Fruit fly (Drosophila melanogaster) whole organism, wandering third instar larva: Measurements from ENCODE around the gene CG15533.
A peak's percentile ranks its signal among the peaks of the same experiment; 100 is the strongest.

Experiments
- N ChIP-seq: fragments of >200 bp; optimal IDR thresholded peaks from 2 replicates; lab custom pipeline; 2018; ENCODE audit warnings: missing biosample characterization, missing external identifiers, missing genetic modification characterization
- Rel ChIP-seq, 2 experiments: fragments of 200-800 bp; sonication (Bioruptor generic) in 1 of 2; optimal IDR thresholded peaks; 2 replicates in 1 of 2; 3 replicates in 1 of 2; lab custom pipeline; 2016 to 2019; ENCODE audit warnings: mild to moderate bottlenecking in 2 of 2, missing biosample characterization in 2 of 2, missing genetic modification characterization in 2 of 2, moderate library complexity in 1 of 2
- psq ChIP-seq: fragments of 200-800 bp; sonication (Bioruptor generic); optimal IDR thresholded peaks from 3 replicates; lab custom pipeline; 2017; ENCODE audit warnings: missing biosample characterization, mild to moderate bottlenecking, missing genetic modification characterization, moderate library complexity
- tai ChIP-seq: sonication (Bioruptor generic); optimal IDR thresholded peaks from 2 replicates; lab custom pipeline; 2016; ENCODE audit warnings: missing biosample characterization, missing genetic modification characterization
- usp ChIP-seq: fragments of >200 bp; optimal IDR thresholded peaks from 2 replicates; lab custom pipeline; 2017; ENCODE audit warnings: missing biosample characterization, missing genetic modification characterization

DNA sequence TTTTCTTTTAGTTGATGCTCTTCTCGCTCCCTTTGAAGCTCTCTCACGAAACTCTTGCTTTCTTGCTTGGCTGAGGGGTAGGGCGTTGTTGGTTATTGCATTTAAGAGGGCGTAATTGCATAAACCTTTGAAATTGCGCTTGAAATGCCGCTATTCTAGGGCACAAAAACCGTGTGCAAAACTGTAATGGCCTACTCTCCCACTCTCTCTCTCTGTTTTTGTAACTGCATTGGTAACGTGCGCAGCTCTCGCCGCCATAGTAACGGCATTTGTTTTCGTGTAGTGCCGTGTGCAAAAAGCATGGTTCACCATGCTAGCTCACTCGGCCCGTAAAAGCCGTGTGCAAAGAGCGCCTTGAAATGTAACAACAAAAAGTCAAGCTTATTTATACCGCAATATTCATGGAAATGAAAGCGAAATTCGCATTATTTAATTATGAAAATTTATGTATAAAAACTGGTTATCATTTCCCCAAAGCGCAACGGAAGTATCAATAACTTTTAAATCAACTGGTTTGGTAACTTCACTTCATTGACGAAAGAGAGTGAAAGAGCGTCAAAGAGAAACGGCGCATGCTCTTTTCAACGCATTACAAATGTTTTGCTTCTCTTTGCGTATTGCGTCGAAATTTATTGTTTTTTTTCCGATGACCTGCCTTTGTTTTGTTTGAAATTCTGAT is 41.7 kb upstream of the CG15533 start:
- TF ChIP-seq N (no peak), usp (no peak), tai (GFP tag; lab: Kevin White, UChicago) (no peak), psq (GFP tag; lab: Kevin White, UChicago) (no peak), Rel (GFP tag; optimal IDR thresholded peaks at IDR 0.05; lab: Kevin White, UChicago) (peak; percentile 49), Rel (tag; optimal IDR thresholded peaks at IDR 0.05; lab: Kevin White, UChicago) (no peak)
